Fruit fly (Drosophila melanogaster) whole organism, embryonic: ENCODE data around the gene ato.

Experiments used
- Atf6 ChIP-seq: fragments of 200-800 bp; sonication (Bioruptor generic); IDR thresholded peaks from 2 replicates; pipeline ENCODE4 v1.3.6; 2022; ENCODE audit warnings: missing biosample characterization, missing genetic modification characterization
- CG18476 ChIP-seq: fragments of 200-800 bp; sonication (Bioruptor generic); optimal IDR thresholded peaks from 2 replicates; lab custom pipeline; 2016; ENCODE audit warnings: missing biosample characterization, mild to moderate bottlenecking, missing genetic modification characterization
- H2.0 ChIP-seq: fragments of 200-800 bp; sonication (Bioruptor generic); IDR thresholded peaks from 2 replicates; pipeline ENCODE4 v1.3.6; 2022; ENCODE audit warnings: missing biosample characterization, missing genetic modification characterization
- Neu2 ChIP-seq: fragments of 200-800 bp; sonication (Bioruptor generic); optimal IDR thresholded peaks from 3 replicates; lab custom pipeline; 2016; ENCODE audit warnings: missing biosample characterization, missing genetic modification characterization, borderline replicate concordance
- Ssrp ChIP-seq: fragments of 200-800 bp; sonication (Bioruptor generic); optimal IDR thresholded peaks from 2 replicates; lab custom pipeline; 2018; ENCODE audit warnings: missing biosample characterization, mild to moderate bottlenecking, missing genetic modification characterization, moderate library complexity
- Trl ChIP-seq, 3 experiments: fragments of >200 bp in 2 of 3; fragments of 200-800 bp in 1 of 3; sonication (Bioruptor generic) in 1 of 3; optimal IDR thresholded peaks; 2 replicates in 1 of 3; 3 replicates in 2 of 3; lab custom pipeline; 2016 to 2017; ENCODE audit warnings: missing biosample characterization in 1 of 3, missing genetic modification characterization in 1 of 3
- chif ChIP-seq, 2 experiments: fragments of 200-800 bp; sonication (Bioruptor generic); optimal IDR thresholded peaks; 3 replicates each; lab custom pipeline; 2016; ENCODE audit warnings: missing biosample characterization in 2 of 2, missing genetic modification characterization in 2 of 2
- sc ChIP-seq, 3 experiments: fragments of >200 bp in 2 of 3; fragments of 200-800 bp in 1 of 3; sonication (Bioruptor generic) in 1 of 3; optimal IDR thresholded peaks; 2 replicates in 2 of 3; 3 replicates in 1 of 3; lab custom pipeline; 2017; ENCODE audit warnings: mild to moderate bottlenecking in 1 of 3, missing biosample characterization in 1 of 3, missing genetic modification characterization in 1 of 3, missing genetic modification reagents in 1 of 3

DNA sequence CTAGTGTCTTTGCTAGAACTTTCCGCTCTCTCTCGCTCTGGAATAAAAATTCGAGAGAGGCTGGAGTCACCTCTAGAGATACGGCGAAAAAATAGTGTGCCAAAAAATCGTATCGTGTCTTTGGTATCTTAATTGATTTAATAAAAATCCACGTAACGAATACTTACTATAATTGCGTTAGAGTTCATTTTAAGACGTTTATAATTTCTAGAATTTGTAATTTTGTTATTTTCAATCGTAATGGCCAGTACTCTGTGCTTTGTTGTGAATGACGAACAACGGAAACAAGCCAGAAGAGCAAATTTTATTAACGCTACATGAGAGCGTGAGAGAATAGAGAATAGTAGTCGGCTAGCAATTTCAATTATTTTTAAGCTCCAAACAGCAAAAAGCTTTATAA lies 16.2 kb upstream of the ato start:
- TF ChIP-seq Ssrp (tag; lab: Kevin White, UChicago), result no peak
- peak in 1 of 2 experiments; percentile 74 for TF ChIP-seq Trl (optimal IDR thresholded peaks at IDR 0.05; lab: Kevin White, UChicago)
- TF ChIP-seq Trl (GFP tag; optimal IDR thresholded peaks at IDR 0.05; lab: Kevin White, UChicago), result no peak
- TF ChIP-seq Atf6 (GFP tag; lab: Robert Waterston, UW), result no peak
- no peak for TF ChIP-seq H2.0 (GFP tag; lab: Robert Waterston, UW)
- TF ChIP-seq Neu2 (GFP tag; lab: Kevin White, UChicago), result no peak
- TF ChIP-seq chif (GFP tag; optimal IDR thresholded peaks at IDR 0.05; lab: Kevin White, UChicago), result no peak
- TF ChIP-seq sc (optimal IDR thresholded peaks at IDR 0.05; lab: Kevin White, UChicago), result no peak
- no peak for TF ChIP-seq sc (GFP tag; optimal IDR thresholded peaks at IDR 0.05; lab: Kevin White, UChicago)
- TF ChIP-seq CG18476 (GFP tag; lab: Kevin White, UChicago), result no peak
